Worm (Caenorhabditis elegans) whole organism, mixed stage, embryonic: Measurements from ENCODE around the gene sec-61.A.

Source experiments
- ces-1 ChIP-seq: fragments of 150-350 bp; optimal IDR thresholded peaks from 2 replicates; lab custom pipeline; 2014; ENCODE audit warnings: missing biosample characterization, missing genetic modification reagents, missing genetic modification characterization
- pha-4 ChIP-seq: fragments of 150-350 bp; optimal IDR thresholded peaks from 2 replicates; lab custom pipeline; 2018; ENCODE audit warnings: missing biosample characterization, missing genetic modification reagents, missing genetic modification characterization
- sptf-1 ChIP-seq: sonication (generic microtip); optimal IDR thresholded peaks from 2 replicates; lab custom pipeline; 2017; ENCODE audit warnings: mild to moderate bottlenecking, missing genetic modification characterization, moderate library complexity, missing compliant biosample characterization

ce11 chrIV:14861691-14862090 is 36.6 kb upstream of the sec-61.A start, which contains the start of gene Y57G11C.23:
- TF ChIP-seq sptf-1 (tag; lab: Kevin White, UChicago) = no peak
- TF ChIP-seq pha-4 (tag; lab: Kevin White, UChicago) = no peak
- no peak for TF ChIP-seq ces-1 (GFP tag; lab: Kevin White, UChicago)
